Fruit fly (Drosophila melanogaster) whole organism, wandering third instar larva: ENCODE data around the gene CG13813.

Source experiments
- Abd-B ChIP-seq: fragments of >200 bp; optimal IDR thresholded peaks from 2 replicates; lab custom pipeline; 2017; ENCODE audit warnings: missing biosample characterization, missing genetic modification characterization
- CG32264 ChIP-seq: fragments of 200-800 bp; sonication (Bioruptor generic); optimal IDR thresholded peaks from 2 replicates; lab custom pipeline; 2016; ENCODE audit warnings: missing biosample characterization, missing genetic modification characterization
- CrebA ChIP-seq: fragments of 200-800 bp; sonication (Bioruptor generic); optimal IDR thresholded peaks from 2 replicates; lab custom pipeline; 2016; ENCODE audit warnings: missing biosample characterization, mild to moderate bottlenecking, missing genetic modification characterization, borderline replicate concordance
- Dfd ChIP-seq: fragments of >200 bp; optimal IDR thresholded peaks from 2 replicates; lab custom pipeline; 2017; ENCODE audit warnings: missing biosample characterization, missing genetic modification characterization
- Dif ChIP-seq: fragments of 200-275, 200-300 bp; sonication (Bioruptor generic); optimal IDR thresholded peaks from 2 replicates; lab custom pipeline; 2018; ENCODE audit warnings: missing biosample characterization, missing genetic modification characterization; ENCODE audit not compliant: partially characterized antibody
- HLH106 ChIP-seq: fragments of 200-800 bp; optimal IDR thresholded peaks from 3 replicates; lab custom pipeline; 2019; ENCODE audit warnings: missing biosample characterization, mild to moderate bottlenecking, missing genetic modification characterization, moderate library complexity
- Hr78 ChIP-seq: fragments of >200 bp; optimal IDR thresholded peaks from 2 replicates; lab custom pipeline; 2017; ENCODE audit warnings: missing biosample characterization, missing genetic modification characterization
- Hr83 ChIP-seq: fragments of 200-300 bp; sonication (Bioruptor generic); optimal IDR thresholded peaks from 2 replicates; lab custom pipeline; 2016; ENCODE audit warnings: missing biosample characterization, mild to moderate bottlenecking, missing genetic modification characterization, moderate library complexity; ENCODE audit not compliant: poor library complexity, severe bottlenecking
- Jra ChIP-seq: sonication (Bioruptor generic); optimal IDR thresholded peaks from 2 replicates; lab custom pipeline; 2016; ENCODE audit warnings: missing biosample characterization, missing genetic modification characterization
- Mio ChIP-seq: sonication (Bioruptor generic); optimal IDR thresholded peaks from 2 replicates; lab custom pipeline; 2016; ENCODE audit warnings: missing biosample characterization, missing genetic modification characterization
- Myc ChIP-seq: fragments of >200 bp; optimal IDR thresholded peaks from 2 replicates; lab custom pipeline; 2017
- N ChIP-seq: fragments of >200 bp; optimal IDR thresholded peaks from 2 replicates; lab custom pipeline; 2018; ENCODE audit warnings: missing biosample characterization, missing external identifiers, missing genetic modification characterization
- OdsH ChIP-seq: fragments of 200-800 bp; sonication (Bioruptor generic); optimal IDR thresholded peaks from 2 replicates; lab custom pipeline; 2016; ENCODE audit warnings: missing biosample characterization, mild to moderate bottlenecking, missing genetic modification characterization
- Rel ChIP-seq, 2 experiments: fragments of 200-800 bp; sonication (Bioruptor generic) in 1 of 2; optimal IDR thresholded peaks; 2 replicates in 1 of 2; 3 replicates in 1 of 2; lab custom pipeline; 2016 to 2019; ENCODE audit warnings: mild to moderate bottlenecking in 2 of 2, missing biosample characterization in 2 of 2, missing genetic modification characterization in 2 of 2, moderate library complexity in 1 of 2
- Sp1 ChIP-seq: fragments of 200-800 bp; sonication (Bioruptor generic); optimal IDR thresholded peaks from 3 replicates; lab custom pipeline; 2019; ENCODE audit warnings: missing biosample characterization, mild to moderate bottlenecking, missing genetic modification characterization, moderate library complexity
- Vsx2 ChIP-seq: fragments of 200-300, 225-300 bp; sonication (Bioruptor generic); optimal IDR thresholded peaks from 2 replicates; lab custom pipeline; 2018; ENCODE audit warnings: missing biosample characterization, missing genetic modification characterization; ENCODE audit not compliant: partially characterized antibody
- br ChIP-seq: fragments of 200-800 bp; sonication (Bioruptor generic); optimal IDR thresholded peaks from 2 replicates; lab custom pipeline; 2016; ENCODE audit warnings: missing biosample characterization, missing genetic modification characterization
- brk ChIP-seq: fragments of 200-800 bp; sonication (Bioruptor generic); optimal IDR thresholded peaks from 2 replicates; lab custom pipeline; 2016; ENCODE audit warnings: missing biosample characterization, mild to moderate bottlenecking, missing genetic modification characterization
- dl ChIP-seq, 2 experiments: fragments of 175-275, 200-275 bp in 1 of 2; fragments of 200-275 bp in 1 of 2; sonication (Bioruptor generic); optimal IDR thresholded peaks; lab custom pipeline; 2018; ENCODE audit warnings: mild to moderate bottlenecking in 2 of 2, missing biosample characterization in 2 of 2, missing genetic modification characterization in 2 of 2, moderate library complexity in 2 of 2; ENCODE audit not compliant: partially characterized antibody in 2 of 2, insufficient read depth in 1 of 2
- dmrt93B ChIP-seq: fragments of 200-800 bp; sonication (Bioruptor generic); optimal IDR thresholded peaks from 2 replicates; lab custom pipeline; 2018; ENCODE audit warnings: missing biosample characterization, mild to moderate bottlenecking, missing genetic modification characterization
- dsf ChIP-seq: sonication (Bioruptor generic); optimal IDR thresholded peaks from 2 replicates; lab custom pipeline; 2016; ENCODE audit warnings: missing biosample characterization, missing genetic modification characterization, borderline replicate concordance
- ey ChIP-seq: fragments of 200-800 bp; sonication (Bioruptor generic); optimal IDR thresholded peaks from 2 replicates; lab custom pipeline; 2016; ENCODE audit warnings: missing biosample characterization, missing genetic modification characterization
- fru ChIP-seq: fragments of 200-800 bp; sonication (Bioruptor generic); optimal IDR thresholded peaks from 3 replicates; lab custom pipeline; 2016; ENCODE audit warnings: missing biosample characterization, mild to moderate bottlenecking, missing genetic modification characterization
- h ChIP-seq: fragments of 200-800 bp; sonication (Bioruptor generic); optimal IDR thresholded peaks from 3 replicates; lab custom pipeline; 2016; ENCODE audit warnings: missing biosample characterization, mild to moderate bottlenecking, missing genetic modification characterization
- jim ChIP-seq: fragments of 175-275, 200-325 bp; sonication (Bioruptor generic); optimal IDR thresholded peaks from 2 replicates; lab custom pipeline; 2016; ENCODE audit warnings: missing biosample characterization, mild to moderate bottlenecking, missing genetic modification characterization
- lola ChIP-seq: fragments of >200 bp; optimal IDR thresholded peaks from 2 replicates; lab custom pipeline; 2017; ENCODE audit warnings: missing biosample characterization, missing genetic modification characterization
- pan ChIP-seq: fragments of >200 bp; optimal IDR thresholded peaks from 2 replicates; lab custom pipeline; 2017
- psq ChIP-seq: fragments of 200-800 bp; sonication (Bioruptor generic); optimal IDR thresholded peaks from 3 replicates; lab custom pipeline; 2017; ENCODE audit warnings: missing biosample characterization, mild to moderate bottlenecking, missing genetic modification characterization, moderate library complexity
- rgr ChIP-seq: fragments of 200-800 bp; sonication (Bioruptor generic); optimal IDR thresholded peaks from 3 replicates; lab custom pipeline; 2016; ENCODE audit warnings: missing biosample characterization, mild to moderate bottlenecking, missing genetic modification characterization
- sage ChIP-seq: fragments of 200-800 bp; sonication (Bioruptor generic); optimal IDR thresholded peaks from 2 replicates; lab custom pipeline; 2016; ENCODE audit warnings: missing biosample characterization, mild to moderate bottlenecking, missing genetic modification characterization
- sv ChIP-seq: fragments of 200-800 bp; sonication (Bioruptor generic); optimal IDR thresholded peaks from 3 replicates; lab custom pipeline; 2016; ENCODE audit warnings: missing biosample characterization, missing genetic modification characterization
- woc ChIP-seq: sonication (Bioruptor generic); optimal IDR thresholded peaks from 2 replicates; lab custom pipeline; 2016; ENCODE audit warnings: missing biosample characterization, mild to moderate bottlenecking, missing genetic modification characterization

The CG13813 gene

DNA sequence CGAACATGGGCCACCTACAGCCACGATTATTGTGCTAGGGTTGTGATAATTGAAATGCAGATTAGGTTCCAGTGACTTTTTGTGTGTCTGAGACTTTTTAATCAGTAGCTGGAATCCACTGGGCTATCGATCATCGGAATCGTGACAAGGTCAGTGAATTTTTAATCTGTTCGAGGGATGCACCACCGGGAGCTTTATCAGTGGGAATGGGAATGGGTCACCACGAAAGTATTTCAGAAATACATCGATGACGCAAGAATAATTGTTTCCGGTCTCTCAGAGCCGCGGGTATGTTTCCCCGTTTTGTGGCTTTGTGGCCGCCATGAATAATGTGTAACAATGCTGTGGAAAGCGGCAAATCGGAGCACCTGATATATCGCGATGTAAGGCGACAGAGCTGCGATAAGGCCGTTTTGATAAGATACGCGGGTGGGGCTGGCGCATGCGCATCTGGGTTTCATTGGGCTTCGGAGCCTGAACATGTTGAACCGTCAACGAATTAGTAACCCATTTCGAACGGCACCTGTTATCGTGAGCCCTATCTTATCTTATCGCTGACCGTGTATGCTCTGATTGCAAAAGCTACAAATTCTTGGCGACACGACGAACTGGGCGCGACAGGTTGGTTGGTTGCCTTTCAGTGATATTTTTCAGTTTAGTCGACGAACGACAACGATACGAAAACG is 43.4 kb upstream of the CG13813 start, which contains the start of gene Ssk:
Gene Ssk (plus strand): TSS at position 638 of the 686 bp plus-strand sequence.
- no peak for TF ChIP-seq sv (GFP tag; lab: Kevin White, UChicago)
- TF ChIP-seq rgr (GFP tag; lab: Kevin White, UChicago): no peak
- no peak for TF ChIP-seq dl (GFP tag; optimal IDR thresholded peaks at IDR 0.05; lab: Kevin White, UChicago; ENCODE audit: insufficient read depth in 1 of 2, partially characterized antibody in 2 of 2)
- peak; percentile 13 for TF ChIP-seq Rel (GFP tag; optimal IDR thresholded peaks at IDR 0.05; lab: Kevin White, UChicago)
- TF ChIP-seq Rel (tag; optimal IDR thresholded peaks at IDR 0.05; lab: Kevin White, UChicago): peak; percentile 63
- peak; percentile 59 for TF ChIP-seq Dif (GFP tag; lab: Kevin White, UChicago)
- TF ChIP-seq OdsH: no peak
- TF ChIP-seq Vsx2 (GFP tag; lab: Kevin White, UChicago): peak; percentile 90
- no peak for TF ChIP-seq dsf
- TF ChIP-seq Myc: no peak
- no peak for TF ChIP-seq jim (GFP tag; lab: Kevin White, UChicago)
- TF ChIP-seq h: peak; percentile 20
- no peak for TF ChIP-seq pan
- peak; percentile 80 for TF ChIP-seq CrebA
- TF ChIP-seq sage (GFP tag; lab: Kevin White, UChicago): no peak
- TF ChIP-seq lola (GFP tag; lab: Kevin White, UChicago): no peak
- no peak for TF ChIP-seq Dfd (GFP tag; lab: Kevin White, UChicago)
- TF ChIP-seq Jra (GFP tag; lab: Kevin White, UChicago): no peak
- TF ChIP-seq Sp1 (GFP tag; lab: Kevin White, UChicago): peak; percentile 7
- TF ChIP-seq psq (GFP tag; lab: Kevin White, UChicago): no peak
- no peak for TF ChIP-seq Abd-B (GFP tag; lab: Kevin White, UChicago)
- TF ChIP-seq HLH106 (tag; lab: Kevin White, UChicago): no peak
- TF ChIP-seq Hr83 (GFP tag; lab: Kevin White, UChicago): no peak
- TF ChIP-seq ey (GFP tag; lab: Kevin White, UChicago): no peak
- TF ChIP-seq CG32264: no peak
- no peak for TF ChIP-seq Hr78 (GFP tag; lab: Kevin White, UChicago)
- no peak for TF ChIP-seq Mio (GFP tag; lab: Kevin White, UChicago)
- no peak for TF ChIP-seq woc
- no peak for TF ChIP-seq br
- no peak for TF ChIP-seq N (GFP tag; lab: Kevin White, UChicago)
- no peak for TF ChIP-seq brk (GFP tag; lab: Kevin White, UChicago)
- TF ChIP-seq dmrt93B: no peak
- TF ChIP-seq, all 38 proteins: peak for 6

DNA sequence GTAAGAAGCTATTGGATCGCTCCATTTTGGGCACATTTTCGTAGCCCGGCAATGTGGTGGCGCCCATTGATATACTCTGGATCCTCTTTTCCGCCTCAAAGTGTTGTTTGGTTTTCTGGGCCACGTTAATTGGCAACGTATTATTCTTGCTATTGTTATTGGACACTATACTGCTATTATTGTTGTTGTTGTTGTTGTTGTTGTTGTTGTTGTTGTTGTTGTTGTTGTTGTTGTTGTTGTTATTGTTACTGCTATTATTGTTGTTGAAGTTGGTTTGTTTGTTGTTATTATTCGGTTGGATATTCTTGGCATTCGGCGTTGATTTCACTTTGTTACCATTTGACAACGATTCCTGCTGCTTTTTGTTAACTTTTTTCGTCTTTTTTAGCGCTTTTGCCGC is 39.6 kb upstream of the CG13813 start:
- TF ChIP-seq fru (GFP tag; lab: Kevin White, UChicago): no peak
- TF ChIP-seq Dfd (GFP tag; lab: Kevin White, UChicago): peak; percentile 97
- TF ChIP-seq HLH106 (tag; lab: Kevin White, UChicago): no peak

DNA sequence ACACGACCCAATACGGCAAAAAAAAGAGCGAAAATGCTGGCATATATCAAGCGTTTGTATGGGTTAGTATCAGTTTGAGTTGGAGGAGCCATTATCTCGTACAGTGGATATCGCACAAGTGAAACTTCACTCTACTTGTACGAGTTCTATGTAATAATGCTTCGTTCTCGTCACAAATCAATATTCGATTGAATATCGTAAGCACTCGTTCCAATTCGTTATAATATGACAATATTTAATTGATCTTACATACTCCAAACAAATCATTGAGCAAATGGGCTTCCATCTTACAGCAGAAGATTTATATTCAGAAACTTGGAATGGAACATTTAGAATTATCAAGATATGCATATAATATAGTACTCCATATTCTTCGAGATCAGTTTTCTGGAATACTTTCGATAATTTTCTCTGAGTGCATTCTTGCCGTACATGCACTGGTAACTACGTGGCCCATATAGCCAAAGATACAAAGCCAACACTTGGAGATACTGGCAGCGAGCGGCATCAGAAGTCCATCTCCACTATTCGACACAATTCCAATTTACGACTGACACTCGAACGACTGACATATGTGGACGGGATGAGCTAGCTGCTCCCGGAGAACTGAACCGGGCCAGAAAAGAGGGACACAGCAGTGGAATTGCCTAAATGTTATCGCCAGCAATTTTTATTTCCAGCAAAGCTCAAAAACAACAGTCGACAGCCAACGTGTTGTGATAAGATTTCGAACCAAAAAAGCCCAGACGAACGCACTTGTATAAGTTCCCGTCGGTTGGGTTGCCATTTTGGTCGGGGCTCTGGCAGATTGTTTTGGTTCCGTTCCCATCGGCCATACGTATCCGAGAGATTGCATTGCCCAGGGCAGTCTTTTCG is 38.4 kb upstream of the CG13813 start:
- TF ChIP-seq HLH106 (tag; lab: Kevin White, UChicago) (peak; percentile 20), h (peak; percentile 5), N (GFP tag; lab: Kevin White, UChicago) (no peak), Vsx2 (GFP tag; lab: Kevin White, UChicago) (no peak), Rel (GFP tag; optimal IDR thresholded peaks at IDR 0.05; lab: Kevin White, UChicago) (no peak), Rel (tag; optimal IDR thresholded peaks at IDR 0.05; lab: Kevin White, UChicago) (peak; percentile 53), ey (GFP tag; lab: Kevin White, UChicago) (peak; percentile 22), rgr (GFP tag; lab: Kevin White, UChicago) (peak; percentile 7), woc (peak; percentile 2), psq (GFP tag; lab: Kevin White, UChicago) (peak; percentile 4)
